Worm (Caenorhabditis elegans) whole organism, L2 larva: Measurements from ENCODE around the gene T04F8.8.

Source experiments
- C34F6.9 ChIP-seq: fragments of 150-350 bp; optimal IDR thresholded peaks from 2 replicates; lab custom pipeline; 2014; ENCODE audit warnings: missing biosample characterization, missing genetic modification characterization
- F13H6.1 ChIP-seq: sonication (generic microtip); optimal IDR thresholded peaks from 2 replicates; lab custom pipeline; 2016; ENCODE audit warnings: missing genetic modification characterization, missing compliant biosample characterization
- R02D3.7 ChIP-seq: fragments of 150-350 bp; optimal IDR thresholded peaks from 2 replicates; lab custom pipeline; 2014; ENCODE audit warnings: missing biosample characterization, missing genetic modification characterization
- Y55F3AM.14 ChIP-seq: fragments of 200-800 bp; sonication (Bioruptor generic); optimal IDR thresholded peaks from 2 replicates; lab custom pipeline; 2018; ENCODE audit warnings: mild to moderate bottlenecking, missing genetic modification characterization, missing compliant biosample characterization
- ZK546.5 ChIP-seq: sonication (generic microtip); optimal IDR thresholded peaks from 2 replicates; lab custom pipeline; 2017; ENCODE audit warnings: missing biosample characterization, missing genetic modification characterization
- alr-1 ChIP-seq: fragments of 150-350 bp; optimal IDR thresholded peaks from 2 replicates; lab custom pipeline; 2014; ENCODE audit warnings: missing biosample characterization, missing genetic modification characterization
- aly-2 ChIP-seq: fragments of 150-350 bp; optimal IDR thresholded peaks from 2 replicates; lab custom pipeline; 2014; ENCODE audit warnings: missing biosample characterization, missing genetic modification characterization
- ama-1 ChIP-seq: fragments of 150-350 bp; optimal IDR thresholded peaks from 2 replicates; lab custom pipeline; 2018; ENCODE audit warnings: inconsistent platforms
- blmp-1 ChIP-seq: sonication (generic microtip); optimal IDR thresholded peaks from 2 replicates; lab custom pipeline; 2017; ENCODE audit warnings: missing genetic modification characterization, mild to moderate bottlenecking, missing compliant biosample characterization, antibody characterized with exemption, moderate library complexity; ENCODE audit not compliant: insufficient read depth
- ceh-16 ChIP-seq: fragments of 150-350 bp; optimal IDR thresholded peaks from 2 replicates; lab custom pipeline; 2014; ENCODE audit warnings: missing biosample characterization, missing genetic modification characterization
- crh-2 ChIP-seq: sonication (generic microtip); optimal IDR thresholded peaks from 2 replicates; lab custom pipeline; 2017; ENCODE audit warnings: missing biosample characterization, missing genetic modification characterization
- dmd-4 ChIP-seq: sonication (generic microtip); optimal IDR thresholded peaks from 2 replicates; lab custom pipeline; 2017; ENCODE audit warnings: missing biosample characterization, missing genetic modification characterization
- egl-27 ChIP-seq: sonication (generic microtip); optimal IDR thresholded peaks from 3 replicates; lab custom pipeline; 2017; ENCODE audit warnings: missing biosample characterization, missing genetic modification reagents, missing genetic modification characterization
- elt-1 ChIP-seq: fragments of 150-350 bp; optimal IDR thresholded peaks from 2 replicates; lab custom pipeline; 2014; ENCODE audit warnings: missing biosample characterization, missing genetic modification characterization
- elt-3 ChIP-seq: sonication (generic microtip); optimal IDR thresholded peaks from 2 replicates; lab custom pipeline; 2017; ENCODE audit warnings: missing biosample characterization, missing genetic modification characterization
- fos-1 ChIP-seq: fragments of 150-350 bp; optimal IDR thresholded peaks from 2 replicates; lab custom pipeline; 2014; ENCODE audit warnings: missing biosample characterization, missing genetic modification characterization
- gmeb-1 ChIP-seq: fragments of 150-350 bp; optimal IDR thresholded peaks from 2 replicates; lab custom pipeline; 2014; ENCODE audit warnings: missing biosample characterization, missing genetic modification characterization
- lin-11 ChIP-seq: fragments of 150-350 bp; sonication (generic microtip); optimal IDR thresholded peaks from 2 replicates; lab custom pipeline; 2014; ENCODE audit warnings: missing biosample characterization, missing genetic modification characterization, inconsistent platforms, mixed read lengths
- lin-13 ChIP-seq: fragments of 150-350 bp; optimal IDR thresholded peaks from 2 replicates; lab custom pipeline; 2014; ENCODE audit warnings: missing biosample characterization, missing genetic modification reagents, missing genetic modification characterization
- lin-39 ChIP-seq: fragments of 150-350 bp; optimal IDR thresholded peaks from 2 replicates; lab custom pipeline; 2014; ENCODE audit warnings: missing biosample characterization, missing genetic modification reagents, missing genetic modification characterization
- lsy-2 ChIP-seq, 2 experiments: fragments of 150-350 bp in 1 of 2; sonication (generic microtip) in 1 of 2; optimal IDR thresholded peaks; 2 replicates each; lab custom pipeline; 2014 to 2017; ENCODE audit warnings: missing biosample characterization in 2 of 2, missing genetic modification characterization in 2 of 2
- mab-5 ChIP-seq: fragments of 150-350 bp; optimal IDR thresholded peaks from 2 replicates; lab custom pipeline; 2014; ENCODE audit warnings: missing biosample characterization, missing genetic modification characterization
- mbf-1 ChIP-seq: sonication (generic microtip); optimal IDR thresholded peaks from 2 replicates; lab custom pipeline; 2017; ENCODE audit warnings: missing biosample characterization, missing genetic modification characterization
- mdl-1 ChIP-seq, 2 experiments: fragments of 150-350 bp in 1 of 2; sonication (generic microtip) in 1 of 2; optimal IDR thresholded peaks; 2 replicates each; lab custom pipeline; 2017; ENCODE audit warnings: missing biosample characterization in 2 of 2, missing genetic modification characterization in 2 of 2
- nhr-10 ChIP-seq: sonication (generic microtip); optimal IDR thresholded peaks from 2 replicates; lab custom pipeline; 2017; ENCODE audit warnings: missing biosample characterization, missing genetic modification characterization
- nhr-11 ChIP-seq: fragments of 150-350 bp; optimal IDR thresholded peaks from 2 replicates; lab custom pipeline; 2014; ENCODE audit warnings: missing biosample characterization, missing genetic modification characterization
- nhr-12 ChIP-seq: fragments of 150-350 bp; optimal IDR thresholded peaks from 2 replicates; lab custom pipeline; 2014; ENCODE audit warnings: missing biosample characterization, missing genetic modification characterization
- nhr-129 ChIP-seq: fragments of 150-350 bp; optimal IDR thresholded peaks from 2 replicates; lab custom pipeline; 2014; ENCODE audit warnings: missing biosample characterization, missing genetic modification characterization
- nhr-21 ChIP-seq: fragments of 150-350 bp; optimal IDR thresholded peaks from 2 replicates; lab custom pipeline; 2014; ENCODE audit warnings: missing biosample characterization, missing genetic modification characterization
- nhr-23 ChIP-seq: fragments of 150-350 bp; optimal IDR thresholded peaks from 2 replicates; lab custom pipeline; 2014; ENCODE audit warnings: missing biosample characterization, missing genetic modification reagents, missing genetic modification characterization
- nhr-25 ChIP-seq: fragments of 150-350 bp; sonication (generic microtip); optimal IDR thresholded peaks from 3 replicates; lab custom pipeline; 2014; ENCODE audit warnings: missing biosample characterization, missing genetic modification characterization
- nhr-6 ChIP-seq: fragments of 150-350 bp; optimal IDR thresholded peaks from 2 replicates; lab custom pipeline; 2014; ENCODE audit warnings: missing biosample characterization, missing genetic modification characterization
- nhr-77 ChIP-seq: fragments of 150-350 bp; optimal IDR thresholded peaks from 2 replicates; lab custom pipeline; 2014; ENCODE audit warnings: missing biosample characterization, missing genetic modification characterization
- peb-1 ChIP-seq: fragments of 150-350 bp; optimal IDR thresholded peaks from 2 replicates; lab custom pipeline; 2014; ENCODE audit warnings: missing biosample characterization, missing genetic modification characterization
- sem-4 ChIP-seq: fragments of 150-350 bp; optimal IDR thresholded peaks from 2 replicates; lab custom pipeline; 2014; ENCODE audit warnings: missing biosample characterization, missing genetic modification reagents, missing genetic modification characterization
- skn-1 ChIP-seq: sonication (generic microtip); optimal IDR thresholded peaks from 2 replicates; lab custom pipeline; 2017; ENCODE audit warnings: missing biosample characterization, missing genetic modification characterization
- sma-3 ChIP-seq: sonication (generic microtip); optimal IDR thresholded peaks from 2 replicates; lab custom pipeline; 2016; ENCODE audit warnings: missing genetic modification reagents, missing genetic modification characterization, missing compliant biosample characterization
- sma-9 ChIP-seq, 2 experiments: fragments of 150-350 bp in 1 of 2; sonication (generic microtip) in 1 of 2; optimal IDR thresholded peaks; 2 replicates each; lab custom pipeline; 2014 to 2016; ENCODE audit warnings: missing genetic modification characterization in 2 of 2, mild to moderate bottlenecking in 1 of 2, missing biosample characterization in 1 of 2, missing compliant biosample characterization in 1 of 2, missing genetic modification reagents in 1 of 2, moderate library complexity in 1 of 2
- snpc-4 ChIP-seq: fragments of 150-350 bp; optimal IDR thresholded peaks from 2 replicates; lab custom pipeline; 2014; ENCODE audit warnings: missing biosample characterization, missing genetic modification characterization
- unc-39 ChIP-seq: fragments of 150-350 bp; optimal IDR thresholded peaks from 2 replicates; lab custom pipeline; 2014; ENCODE audit warnings: missing biosample characterization, missing genetic modification characterization
- unc-62 ChIP-seq: fragments of 150-350 bp; optimal IDR thresholded peaks from 2 replicates; lab custom pipeline; 2014; ENCODE audit warnings: missing biosample characterization, missing genetic modification reagents, missing genetic modification characterization
- zag-1 ChIP-seq: fragments of 150-350 bp; optimal IDR thresholded peaks from 2 replicates; lab custom pipeline; 2014; ENCODE audit warnings: missing biosample characterization, missing genetic modification characterization
- ztf-1 ChIP-seq: fragments of 200-800 bp; sonication (Bioruptor generic); conservative IDR thresholded peaks from 2 replicates; pipeline ENCODE4 v1.3.6; 2022; ENCODE audit warnings: missing genetic modification characterization, missing compliant biosample characterization
- ztf-4 ChIP-seq: fragments of 150-350 bp; optimal IDR thresholded peaks from 2 replicates; lab custom pipeline; 2014; ENCODE audit warnings: missing biosample characterization, missing genetic modification characterization

T04F8.8 gene

DNA sequence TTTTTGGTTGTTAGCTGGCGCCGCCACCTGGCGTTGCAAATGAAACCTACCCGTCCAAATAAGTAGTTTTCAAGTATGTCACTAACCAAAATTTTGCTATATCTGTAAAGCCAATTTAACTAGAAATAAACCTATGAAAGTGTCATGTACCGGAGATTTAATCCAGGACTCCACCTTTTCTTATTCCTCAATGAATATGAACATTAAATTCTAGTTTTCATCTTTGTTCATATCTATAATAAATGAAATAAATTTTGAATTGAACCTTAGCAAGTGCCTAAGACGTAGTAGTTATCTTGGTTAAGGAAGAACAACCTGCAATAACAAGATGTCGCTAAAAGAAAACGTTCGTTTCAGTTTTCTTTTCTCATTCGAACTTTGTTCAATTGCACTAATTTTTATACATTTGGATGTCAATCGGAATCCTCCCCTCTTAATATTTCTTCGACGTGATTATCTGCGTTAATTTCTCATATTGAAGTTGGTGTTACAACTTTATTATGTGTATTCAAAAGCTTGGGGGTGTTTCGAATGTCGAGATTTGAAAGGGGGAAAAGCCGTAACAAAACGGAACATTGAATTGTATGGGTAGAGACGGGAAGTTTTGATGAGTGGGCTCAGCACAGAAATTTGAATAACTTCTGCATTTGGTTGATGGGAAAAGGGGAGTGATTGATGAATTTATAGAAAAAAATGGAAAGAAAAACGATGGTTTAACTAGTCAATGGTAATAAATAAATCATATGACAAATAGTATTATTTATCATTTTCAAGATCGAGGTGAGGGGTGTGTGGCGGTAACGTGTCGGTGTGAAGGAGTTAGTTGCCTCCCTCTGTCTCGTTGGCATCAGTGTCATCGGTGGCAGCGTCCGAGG, 43.8 kb upstream of the T04F8.8 start (continued):
- TF ChIP-seq C34F6.9 (tag; lab: Kevin White, UChicago) = peak; percentile 49
- TF ChIP-seq nhr-25 (tag; lab: Kevin White, UChicago) = peak; percentile 77
- TF ChIP-seq alr-1 (tag; lab: Kevin White, UChicago) = no peak
- TF ChIP-seq, all 48 proteins: peak for 22

DNA sequence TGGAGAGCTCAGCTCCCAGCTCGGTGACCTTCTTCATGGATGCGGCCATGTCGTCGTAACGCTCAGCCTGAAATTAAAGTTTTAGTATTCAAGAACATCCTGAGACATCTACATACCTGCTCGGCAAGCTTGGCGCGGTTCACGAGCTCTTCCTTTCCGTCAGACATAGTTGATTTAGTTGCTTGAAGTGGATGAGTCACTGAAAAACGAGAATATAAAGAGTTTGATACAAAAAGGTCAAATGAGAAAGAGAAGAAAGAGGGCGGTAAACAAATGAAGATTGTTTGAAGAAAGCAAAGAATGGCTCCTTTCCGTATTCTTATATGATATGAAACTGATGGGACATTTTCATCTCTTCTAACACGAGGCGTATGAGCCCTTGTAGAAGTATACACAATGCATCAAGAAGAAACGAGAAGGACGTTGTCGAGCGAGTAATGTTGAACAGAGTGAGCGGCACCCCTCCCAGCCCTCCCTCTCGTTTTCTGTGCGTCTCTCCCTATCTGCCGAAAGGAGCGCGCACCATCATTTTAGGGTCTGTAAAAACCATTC, 42.0 kb upstream of the T04F8.8 start, which contains the start of gene ftt-2:
Gene ftt-2, minus strand, starts transcription at position 206 of the 552 bp plus-strand sequence.
- TF ChIP-seq nhr-25 (tag; lab: Kevin White, UChicago) (no peak), egl-27 (tag; lab: Kevin White, UChicago) (no peak), ama-1 (lab: Kevin White, UChicago) (peak; percentile 89), peb-1 (tag; lab: Kevin White, UChicago) (no peak)
- TF ChIP-seq, all 48 proteins: peak for 1

DNA sequence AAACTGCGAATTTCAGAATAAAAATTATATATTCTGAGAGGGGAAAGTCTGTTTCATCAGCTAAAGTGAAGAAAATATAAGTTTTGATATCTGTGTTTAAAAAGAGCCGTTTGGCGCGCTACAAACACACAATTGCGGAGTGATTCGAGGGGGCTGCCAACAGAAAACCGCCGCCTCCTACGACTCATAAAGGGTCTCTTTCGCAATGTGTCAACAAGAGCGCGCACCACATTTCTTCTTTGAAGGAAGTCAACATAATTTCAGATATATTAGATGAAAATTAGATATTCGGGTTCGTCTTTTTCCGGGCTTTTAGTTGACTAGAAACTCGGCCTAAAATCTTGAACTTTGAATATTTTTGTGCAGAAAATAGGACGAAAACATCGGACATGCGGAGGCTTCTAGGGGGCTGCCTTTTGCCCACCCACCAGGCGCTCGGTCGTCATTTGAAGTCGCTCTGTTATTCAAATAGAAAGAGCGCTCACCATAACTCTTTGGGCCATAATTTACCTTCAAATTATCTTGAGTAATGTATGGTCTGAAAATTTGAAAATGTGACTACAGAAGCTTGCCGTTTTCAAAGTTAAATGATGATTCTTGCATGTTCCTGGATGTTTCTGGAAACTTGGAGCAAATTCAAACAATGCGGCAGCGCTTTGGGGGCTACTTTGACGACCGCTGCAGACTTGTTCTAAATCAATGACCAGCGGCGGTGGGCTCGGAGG, 41.3 kb upstream of the T04F8.8 start:
- TF ChIP-seq nhr-6 (tag; lab: Kevin White, UChicago) (peak; percentile 62), ztf-1 (0 out of 2 replicates have a peak, but pooled peaks have one; percentile 91), mdl-1 (tag; optimal IDR thresholded peaks at IDR 0.05; lab: Kevin White, UChicago) (peak; percentile 58 to 78), crh-2 (tag; lab: Kevin White, UChicago) (peak; percentile 69), nhr-21 (peak; percentile 80), nhr-10 (peak; percentile 79), fos-1 (peak; percentile 67), unc-39 (tag; lab: Kevin White, UChicago) (no peak), unc-62 (GFP tag; lab: Kevin White, UChicago) (peak; percentile 21), elt-3 (no peak), elt-1 (tag; lab: Kevin White, UChicago) (no peak), mab-5 (tag; lab: Kevin White, UChicago) (peak; percentile 69), lsy-2 (tag; optimal IDR thresholded peaks at IDR 0.05; lab: Kevin White, UChicago) (peak; percentile 79 to 85), nhr-23 (tag; lab: Kevin White, UChicago) (no peak), ZK546.5 (tag; lab: Kevin White, UChicago) (peak; percentile 66), lin-39 (tag; lab: Kevin White, UChicago) (no peak), dmd-4 (tag; lab: Kevin White, UChicago) (no peak), Y55F3AM.14 (GFP tag; lab: Kevin White, UChicago) (peak; percentile 98), sem-4 (tag; lab: Kevin White, UChicago) (peak; percentile 84), R02D3.7 (tag; lab: Kevin White, UChicago) (no peak), egl-27 (tag; lab: Kevin White, UChicago) (peak; percentile 43), zag-1 (peak; percentile 44), sma-9 (GFP tag; optimal IDR thresholded peaks at IDR 0.05; lab: Kevin White, UChicago) (peak; percentile 76), sma-9 (tag; optimal IDR thresholded peaks at IDR 0.05; lab: Kevin White, UChicago) (no peak), gmeb-1 (tag; lab: Kevin White, UChicago) (peak; percentile 83), lin-11 (tag; lab: Kevin White, UChicago) (peak; percentile 47), sma-3 (GFP tag; lab: Kevin White, UChicago) (peak; percentile 98), F13H6.1 (peak; percentile 98), mbf-1 (no peak), blmp-1 (tag; lab: Kevin White, UChicago) (peak; percentile 71), nhr-129 (tag; lab: Kevin White, UChicago) (peak; percentile 77), lin-13 (GFP tag; lab: Kevin White, UChicago) (peak; percentile 81), skn-1 (peak; percentile 64), nhr-77 (tag; lab: Kevin White, UChicago) (peak; percentile 76), aly-2 (tag; lab: Kevin White, UChicago) (no peak), alr-1 (tag; lab: Kevin White, UChicago) (no peak), nhr-11 (tag; lab: Kevin White, UChicago) (peak; percentile 89), ceh-16 (tag; lab: Kevin White, UChicago) (peak; percentile 74), C34F6.9 (tag; lab: Kevin White, UChicago) (peak; percentile 75), peb-1 (tag; lab: Kevin White, UChicago) (no peak), ztf-4 (tag; lab: Kevin White, UChicago) (peak; percentile 83), nhr-12 (no peak), nhr-25 (tag; lab: Kevin White, UChicago) (peak; percentile 97), ama-1 (lab: Kevin White, UChicago) (no peak), snpc-4 (tag; lab: Kevin White, UChicago) (no peak)
